Fruit fly (Drosophila melanogaster) whole organism: ENCODE measurements around the gene Sh3beta.

Experiments
- CG8478 ChIP-seq: fragments of >200 bp; optimal IDR thresholded peaks from 2 replicates; lab custom pipeline; 2018; ENCODE audit warnings: inconsistent platforms
- Dll ChIP-seq: fragments of >200 bp; optimal IDR thresholded peaks from 2 replicates; lab custom pipeline; 2017
- EcR ChIP-seq, 2 experiments: fragments of >200 bp; optimal IDR thresholded peaks; 2 replicates each; lab custom pipeline; 2017; ENCODE audit warnings: missing biosample characterization in 2 of 2, missing genetic modification characterization in 2 of 2, missing genetic modification reagents in 2 of 2
- pan ChIP-seq: fragments of >200 bp; optimal IDR thresholded peaks from 2 replicates; lab custom pipeline; 2017
- psq ChIP-seq: fragments of >200 bp; optimal IDR thresholded peaks from 2 replicates; lab custom pipeline; 2017
- usp ChIP-seq: fragments of >200 bp; optimal IDR thresholded peaks from 2 replicates; lab custom pipeline; 2017; ENCODE audit warnings: missing biosample characterization, missing genetic modification characterization, mixed read lengths

Sh3beta gene

dm6 chr3L:7376151-7376550, 7.1 kb upstream of the Sh3beta start:
- TF ChIP-seq psq (lab: Kevin White, UChicago): no peak
- no peak for TF ChIP-seq Dll (lab: Kevin White, UChicago)
- TF ChIP-seq CG8478: no peak
- TF ChIP-seq usp (GFP tag; lab: Kevin White, UChicago): no peak
- TF ChIP-seq EcR (GFP tag; optimal IDR thresholded peaks at IDR 0.05; lab: Kevin White, UChicago): no peak
- TF ChIP-seq pan (lab: Kevin White, UChicago): no peak

DNA sequence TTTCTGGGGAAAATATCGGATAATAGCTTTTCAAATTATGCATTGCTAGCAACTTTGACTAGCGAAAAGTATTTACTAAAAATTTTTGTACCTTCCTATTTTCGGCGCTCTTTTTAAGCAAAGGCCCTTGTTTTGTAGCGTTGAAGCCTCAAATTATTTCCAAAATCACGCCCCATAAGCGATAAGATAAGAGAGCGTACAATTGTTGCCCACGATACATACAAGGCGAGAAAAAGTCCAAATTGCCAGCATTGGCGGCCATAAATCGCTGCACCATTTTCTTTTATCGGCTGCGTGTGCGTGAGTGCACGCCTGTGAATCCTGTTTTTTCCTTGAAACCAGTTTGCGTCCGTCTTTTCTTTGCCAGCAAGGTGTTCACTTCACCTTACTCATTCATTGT, 2.2 kb upstream of the Sh3beta start:
- no peak for TF ChIP-seq psq (lab: Kevin White, UChicago)
- TF ChIP-seq Dll (lab: Kevin White, UChicago): no peak
- TF ChIP-seq usp (GFP tag; lab: Kevin White, UChicago): no peak
- TF ChIP-seq pan (lab: Kevin White, UChicago): no peak
- TF ChIP-seq CG8478: no peak
- no peak for TF ChIP-seq EcR (GFP tag; optimal IDR thresholded peaks at IDR 0.05; lab: Kevin White, UChicago)

- TF ChIP-seq pan (lab: Kevin White, UChicago) (no peak), CG8478 (peak; percentile 79)
These were observed 1.3 kb upstream of the Sh3beta start for dm6 chr3L:7370231-7370882.

dm6 chr3L:7369543-7369942, 483 bp upstream of the Sh3beta start, which contains the start of gene akirin:
Gene akirin, plus strand, starts transcription at chr3L:7369843.
- TF ChIP-seq pan (lab: Kevin White, UChicago) (no peak), EcR (GFP tag; optimal IDR thresholded peaks at IDR 0.05; lab: Kevin White, UChicago) (no peak), usp (GFP tag; lab: Kevin White, UChicago) (no peak)

DNA sequence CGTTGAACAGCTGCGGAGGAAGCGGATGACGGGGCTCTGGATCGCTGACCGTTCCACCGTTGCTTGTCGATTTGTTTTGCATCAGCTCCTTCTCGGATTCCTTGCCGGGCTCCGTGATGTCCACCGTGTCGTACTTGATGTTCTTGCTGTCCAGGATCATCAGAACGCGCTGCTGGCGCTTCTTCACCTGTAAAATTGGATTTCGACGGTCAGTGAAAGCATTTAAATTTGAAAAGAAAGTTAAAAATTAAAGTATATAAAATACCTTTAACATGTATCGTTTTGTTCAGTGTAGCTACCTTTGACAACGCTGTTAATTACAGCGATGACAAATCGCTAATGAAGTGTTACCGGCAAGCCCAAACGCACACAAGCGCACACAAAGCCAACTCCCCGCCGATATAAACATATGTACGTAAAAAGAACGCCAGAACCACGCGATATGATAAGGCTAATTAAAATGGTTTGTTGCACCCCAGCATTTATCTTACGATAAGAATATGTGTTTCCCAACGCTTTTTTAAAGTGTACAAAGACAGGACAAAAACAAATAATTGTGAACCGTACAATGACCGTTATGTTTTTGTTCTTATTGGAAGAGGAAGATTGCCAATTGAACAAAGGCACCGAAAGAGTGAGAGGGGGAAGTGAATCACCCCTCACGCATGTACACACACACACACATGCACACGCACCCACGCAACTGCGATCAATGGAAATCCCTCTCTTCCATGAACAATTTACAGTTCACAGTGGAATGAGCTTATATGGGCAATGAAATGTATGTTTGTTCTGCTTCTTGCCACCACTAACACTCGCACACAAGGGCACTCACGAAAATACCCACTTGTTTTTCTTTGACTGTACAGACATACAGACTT, 1.0 kb downstream of the Sh3beta start:
- no peak for TF ChIP-seq EcR (GFP tag; optimal IDR thresholded peaks at IDR 0.05; lab: Kevin White, UChicago)
- TF ChIP-seq CG8478: no peak
- TF ChIP-seq pan (lab: Kevin White, UChicago): no peak
- TF ChIP-seq Dll (lab: Kevin White, UChicago): no peak
- TF ChIP-seq usp (GFP tag; lab: Kevin White, UChicago): no peak
- no peak for TF ChIP-seq psq (lab: Kevin White, UChicago)

DNA sequence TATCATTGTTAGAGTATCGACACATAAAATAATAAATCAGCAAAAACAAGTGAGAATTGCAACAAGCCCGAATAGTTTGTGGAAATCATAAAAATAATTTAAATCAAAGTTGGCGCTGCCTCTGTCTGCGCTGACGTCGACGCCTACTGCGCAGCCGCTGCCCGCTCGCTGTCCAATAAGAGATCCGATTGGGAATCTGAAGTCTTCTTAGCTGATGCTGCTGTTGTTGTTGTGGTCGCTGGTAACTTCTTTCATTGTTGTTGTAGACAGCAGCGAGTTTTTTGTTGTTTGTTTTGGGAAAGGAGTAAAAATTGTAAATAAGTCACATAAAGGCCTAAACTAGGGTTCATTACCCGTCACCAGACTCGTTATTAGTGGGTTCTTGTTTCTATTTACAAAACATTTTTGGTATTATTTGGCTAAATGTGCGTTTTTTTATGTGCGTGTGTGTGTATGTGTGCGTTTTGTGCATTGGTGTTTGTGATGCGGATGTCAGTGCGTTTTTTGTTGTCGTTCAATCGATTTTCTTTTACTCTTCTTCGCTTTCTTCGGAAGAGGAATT, 4.3 kb downstream of the Sh3beta start:
- TF ChIP-seq EcR (GFP tag; optimal IDR thresholded peaks at IDR 0.05; lab: Kevin White, UChicago) (no peak), usp (GFP tag; lab: Kevin White, UChicago) (no peak), psq (lab: Kevin White, UChicago) (no peak), pan (lab: Kevin White, UChicago) (no peak), CG8478 (no peak), Dll (lab: Kevin White, UChicago) (no peak)

DNA sequence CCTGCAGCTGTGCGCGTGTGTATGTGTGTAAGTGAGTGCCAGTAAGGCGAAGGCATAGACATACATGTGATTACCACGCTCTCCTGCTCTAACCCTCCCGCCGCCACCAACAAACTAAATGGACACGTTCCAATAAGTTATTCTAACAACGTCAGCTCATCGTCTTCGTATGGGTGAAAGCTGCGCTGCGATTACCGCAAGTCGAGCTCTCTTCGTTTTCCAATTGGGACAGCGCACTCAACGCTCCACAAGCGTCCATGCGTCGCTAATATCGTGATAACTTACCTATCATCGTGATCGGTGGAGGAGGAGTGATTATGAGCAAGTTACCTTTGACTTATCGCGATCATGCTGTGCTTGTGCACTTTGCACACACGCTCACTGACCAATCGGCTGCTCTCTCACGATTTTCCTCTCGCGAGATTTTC, 8.0 kb downstream of the Sh3beta start:
- TF ChIP-seq EcR (GFP tag; optimal IDR thresholded peaks at IDR 0.05; lab: Kevin White, UChicago) (no peak), CG8478 (no peak), psq (lab: Kevin White, UChicago) (no peak), usp (GFP tag; lab: Kevin White, UChicago) (no peak), pan (lab: Kevin White, UChicago) (no peak), Dll (lab: Kevin White, UChicago) (no peak)

DNA sequence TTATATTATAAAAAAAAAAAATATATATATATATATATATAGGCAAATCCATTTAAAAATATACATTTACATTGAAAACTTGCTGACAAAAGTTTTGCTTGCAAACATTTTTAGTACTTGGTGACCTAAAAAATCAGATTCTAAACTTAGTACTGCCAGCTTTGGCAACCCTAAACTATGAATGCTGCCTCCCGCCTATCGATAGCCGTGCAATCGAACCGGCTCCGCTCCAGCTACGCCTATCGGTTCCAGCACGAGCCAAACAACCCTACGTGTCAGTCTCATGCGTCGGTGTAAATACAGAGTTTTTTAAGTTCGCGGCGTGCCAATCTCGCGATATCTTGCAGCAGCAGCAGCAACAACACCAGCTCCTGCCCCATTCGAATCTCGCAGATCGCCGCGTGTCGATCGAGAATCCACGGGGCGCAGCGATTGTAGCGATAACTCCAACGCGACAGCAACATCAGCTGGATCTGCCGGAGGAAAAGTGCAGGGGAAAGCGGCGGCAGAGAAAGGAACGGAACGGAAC, 8.7 kb downstream of the Sh3beta start, which contains the start of gene Sec63:
TSS of gene Sec63 (plus strand) at position 238 of the 529 bp plus-strand sequence.
- TF ChIP-seq usp (GFP tag; lab: Kevin White, UChicago) (no peak), CG8478 (no peak), Dll (lab: Kevin White, UChicago) (no peak), psq (lab: Kevin White, UChicago) (no peak), EcR (GFP tag; optimal IDR thresholded peaks at IDR 0.05; lab: Kevin White, UChicago) (no peak), pan (lab: Kevin White, UChicago) (no peak)

- no peak for TF ChIP-seq CG8478
- no peak for TF ChIP-seq pan (lab: Kevin White, UChicago)
- no peak for TF ChIP-seq Dll (lab: Kevin White, UChicago)
- no peak for TF ChIP-seq psq (lab: Kevin White, UChicago)
- no peak for TF ChIP-seq usp (GFP tag; lab: Kevin White, UChicago)
These were observed 9.2 kb downstream of the Sh3beta start, which contains the start of gene pst for dm6 chr3L:7359827-7360323. Gene pst, minus strand, starts transcription at chr3L:7360263.

- TF ChIP-seq Dll (lab: Kevin White, UChicago): no peak
- TF ChIP-seq usp (GFP tag; lab: Kevin White, UChicago): no peak
- TF ChIP-seq pan (lab: Kevin White, UChicago): no peak
- TF ChIP-seq CG8478: no peak
- no peak for TF ChIP-seq EcR (GFP tag; optimal IDR thresholded peaks at IDR 0.05; lab: Kevin White, UChicago)
These were observed 12.5 kb downstream of the Sh3beta start, which contains the start of gene CTCF for dm6 chr3L:7356386-7357117. Gene CTCF, minus strand, starts transcription at chr3L:7356713.
